Fruit fly (Drosophila melanogaster): Measurements from ENCODE around the gene HGTX.
A peak's percentile ranks its signal among the peaks of the same experiment; 100 is the strongest.

HGTX gene

dm6 chr3L:14631964-14632758 is 32.8 kb upstream of the HGTX start, which contains the start of the genes RecQ5 and dlp (continued):
- TF ChIP-seq Nf-YC (tag; optimal IDR thresholded peaks at IDR 0.05): peak; percentile 53
- TF ChIP-seq gro (GFP tag; optimal IDR thresholded peaks at IDR 0.05): peak; percentile 61
- TF ChIP-seq Mrtf (GFP tag; IDR thresholded peaks at IDR 0.05): no peak
- peak; percentile 14 for TF ChIP-seq Dip3 (GFP tag; optimal IDR thresholded peaks at IDR 0.05)
- no peak for TF ChIP-seq CG11398 (GFP tag; optimal IDR thresholded peaks at IDR 0.05)
- peak; percentile 79 for TF ChIP-seq sisA (GFP tag; IDR thresholded peaks at IDR 0.05)
- TF ChIP-seq CG3163 (GFP tag; optimal IDR thresholded peaks at IDR 0.05): peak; percentile 50
- TF ChIP-seq cg (GFP tag; optimal IDR thresholded peaks at IDR 0.05): peak; percentile 81
- TF ChIP-seq CG1603 (tag; optimal IDR thresholded peaks at IDR 0.05): peak; percentile 42
- no peak for TF ChIP-seq GATAe (GFP tag; conservative IDR thresholded peaks at IDR 0.05)
- TF ChIP-seq bcd (GFP tag; optimal IDR thresholded peaks at IDR 0.05): peak; percentile 58
- TF ChIP-seq nau (GFP tag; optimal IDR thresholded peaks at IDR 0.05): no peak
- peak; percentile 56 for TF ChIP-seq CG10959 (GFP tag; IDR thresholded peaks at IDR 0.05)
- TF ChIP-seq CG11504 (tag; optimal IDR thresholded peaks at IDR 0.05): peak; percentile 80
- TF ChIP-seq Awh (GFP tag; IDR thresholded peaks at IDR 0.05): 0 out of 2 replicates have a peak, but pooled peaks have one; percentile 24
- no peak; the same call in 1 of the 2 replicates for TF ChIP-seq crol (GFP tag; IDR thresholded peaks at IDR 0.05)
- peak; percentile 69 for TF ChIP-seq CG10147 (GFP tag; optimal IDR thresholded peaks at IDR 0.05)
- TF ChIP-seq ems (GFP tag; optimal IDR thresholded peaks at IDR 0.05): peak; percentile 27
- TF ChIP-seq ci (GFP tag; IDR thresholded peaks at IDR 0.05): peak; percentile 85
- no peak for TF ChIP-seq CG9876 (GFP tag; optimal IDR thresholded peaks at IDR 0.05)
- TF ChIP-seq tgo (GFP tag; IDR thresholded peaks at IDR 0.05): peak; percentile 65
- peak; percentile 55 for TF ChIP-seq Hsf (GFP tag; optimal IDR thresholded peaks at IDR 0.05)
- no peak; the same call in 2 of the 3 replicates for TF ChIP-seq CG2889 (GFP tag; IDR thresholded peaks at IDR 0.05)
- TF ChIP-seq CG3407 (GFP tag; optimal IDR thresholded peaks at IDR 0.05): peak; percentile 34
- peak; percentile 74 for TF ChIP-seq CG15696 (tag; optimal IDR thresholded peaks at IDR 0.05)
- TF ChIP-seq CG10654 (GFP tag; optimal IDR thresholded peaks at IDR 0.05): peak; percentile 71
- TF ChIP-seq CG32772 (GFP tag; IDR thresholded peaks at IDR 0.05): peak; percentile 28; the same call in 1 of the 2 replicates
- TF ChIP-seq Dad (GFP tag; optimal IDR thresholded peaks at IDR 0.05): peak; percentile 25
- peak; percentile 20 for TF ChIP-seq pros (GFP tag; optimal IDR thresholded peaks at IDR 0.05)
- peak; percentile 62 for TF ChIP-seq caup (GFP tag; optimal IDR thresholded peaks at IDR 0.05; ENCODE audit: severe bottlenecking)
- TF ChIP-seq CG10209 (GFP tag; optimal IDR thresholded peaks at IDR 0.05): peak; percentile 81
- peak; percentile 56 for TF ChIP-seq CG11723 (GFP tag; optimal IDR thresholded peaks at IDR 0.05)
- TF ChIP-seq CG14667 (GFP tag; IDR thresholded peaks at IDR 0.05): no peak
- peak; percentile 91 for TF ChIP-seq slbo (GFP tag; IDR thresholded peaks at IDR 0.05)
- TF ChIP-seq CG15011 (GFP tag; optimal IDR thresholded peaks at IDR 0.05): peak; percentile 51
- TF ChIP-seq ara (GFP tag; IDR thresholded peaks at IDR 0.05): peak; percentile 69; the same call in 1 of the 2 replicates
- TF ChIP-seq CG33213 (GFP tag; optimal IDR thresholded peaks at IDR 0.05): peak; percentile 17
- peak; percentile 13 for TF ChIP-seq Sin3A (optimal IDR thresholded peaks at IDR 0.05)
- TF ChIP-seq CG12659 (GFP tag; optimal IDR thresholded peaks at IDR 0.05): peak; percentile 87
- peak; percentile 83 for TF ChIP-seq ash1 (GFP tag; optimal IDR thresholded peaks at IDR 0.05)
- no peak for TF ChIP-seq Kr (GFP tag; optimal IDR thresholded peaks at IDR 0.05)
- no peak for TF ChIP-seq crc (GFP tag; optimal IDR thresholded peaks at IDR 0.05)
- 0 out of 2 replicates have a peak, but pooled peaks have one; percentile 65 for TF ChIP-seq wor (GFP tag; IDR thresholded peaks at IDR 0.05)
- peak; percentile 53 for TF ChIP-seq wdn (GFP tag; IDR thresholded peaks at IDR 0.05)
- TF ChIP-seq CG9609 (GFP tag; optimal IDR thresholded peaks at IDR 0.05): peak; percentile 8
- peak; percentile 38; the same call in 1 of the 3 replicates for TF ChIP-seq CG11695 (GFP tag; IDR thresholded peaks at IDR 0.05)
- peak; percentile 82 for TF ChIP-seq lab (GFP tag; optimal IDR thresholded peaks at IDR 0.05)
- TF ChIP-seq ato (GFP tag; IDR thresholded peaks at IDR 0.05; ENCODE audit: partially characterized antibody): peak; percentile 91
- peak; percentile 90 for TF ChIP-seq Dbx (GFP tag; IDR thresholded peaks at IDR 0.05)
